Worm (Caenorhabditis elegans): Measurements from ENCODE around the gene nhl-1.
"Not testable (repeated sequence)": the region's sequence is repeated elsewhere in the genome, so short reads cannot be mapped to it uniquely, and the experiment has no call there.

DNA sequence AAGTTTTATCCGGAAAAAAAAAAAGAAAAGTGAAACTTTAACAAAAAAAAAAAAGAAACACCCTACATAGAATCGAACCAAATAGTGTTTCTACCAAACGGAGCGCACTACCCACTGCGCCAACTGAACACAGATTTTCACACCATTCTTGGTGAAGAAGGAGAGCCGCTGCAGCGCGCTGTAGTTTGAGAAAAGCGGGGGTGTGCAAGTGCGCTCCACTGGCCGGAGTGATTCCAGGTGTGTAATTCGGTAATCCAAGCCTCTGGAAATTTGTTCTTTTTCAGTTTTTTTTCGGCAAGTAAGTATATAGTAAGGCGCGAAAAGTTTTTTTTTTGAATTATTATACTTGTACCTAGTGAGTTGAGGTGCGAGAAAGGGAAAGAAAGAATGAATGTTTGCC, 42.8 kb downstream of the nhl-1 start:
- TF ChIP-seq C04F5.9 (tag; optimal IDR thresholded peaks at IDR 0.05); C16A3.4 (tag; optimal IDR thresholded peaks at IDR 0.05); sup-37 (GFP tag; optimal IDR thresholded peaks at IDR 0.05); unc-62 (GFP tag; optimal IDR thresholded peaks at IDR 0.05); sptf-1 (tag; optimal IDR thresholded peaks at IDR 0.05); fos-1 (tag; optimal IDR thresholded peaks at IDR 0.05); grh-1 (GFP tag; IDR thresholded peaks at IDR 0.05); F16B12.6 (tag; optimal IDR thresholded peaks at IDR 0.05); rnt-1 (tag; optimal IDR thresholded peaks at IDR 0.05); pqm-1 (tag; optimal IDR thresholded peaks at IDR 0.05): not testable (repeated sequence)

Data from whole organism, L1 larva.